Worm (Caenorhabditis elegans) whole organism, L3 larva: ENCODE data around the gene Y37E11AM.3.

Experiments
- ceh-16 ChIP-seq: sonication (generic microtip); optimal IDR thresholded peaks from 2 replicates; lab custom pipeline; 2017; ENCODE audit warnings: missing biosample characterization, missing genetic modification characterization
- fkh-10 ChIP-seq: sonication (generic microtip); optimal IDR thresholded peaks from 2 replicates; lab custom pipeline; 2017; ENCODE audit warnings: missing biosample characterization, missing genetic modification reagents, missing genetic modification characterization
- hmg-11 ChIP-seq: sonication (generic microtip); optimal IDR thresholded peaks from 2 replicates; lab custom pipeline; 2016; ENCODE audit warnings: missing genetic modification characterization, missing compliant biosample characterization
- lin-15B ChIP-seq: fragments of 150-350 bp; optimal IDR thresholded peaks from 2 replicates; lab custom pipeline; 2014; ENCODE audit warnings: missing biosample characterization, missing genetic modification characterization
- nhr-76 ChIP-seq: fragments of 150-350 bp; sonication (generic microtip); optimal IDR thresholded peaks from 5 replicates; lab custom pipeline; 2014; ENCODE audit warnings: missing biosample characterization, missing genetic modification characterization
- nhr-77 ChIP-seq: fragments of 150-350 bp; optimal IDR thresholded peaks from 2 replicates; lab custom pipeline; 2014; ENCODE audit warnings: missing biosample characterization, missing genetic modification characterization
- skn-1 ChIP-seq: fragments of 150-350 bp; optimal IDR thresholded peaks from 2 replicates; lab custom pipeline; 2014; ENCODE audit warnings: missing biosample characterization, missing genetic modification characterization
- tbx-2 ChIP-seq: sonication (generic microtip); optimal IDR thresholded peaks from 2 replicates; lab custom pipeline; 2016; ENCODE audit warnings: mild to moderate bottlenecking, missing genetic modification characterization, missing compliant biosample characterization
- zag-1 ChIP-seq: fragments of 150-350 bp; optimal IDR thresholded peaks from 2 replicates; lab custom pipeline; 2014; ENCODE audit warnings: missing biosample characterization, missing genetic modification characterization

Gene Y37E11AM.3

DNA sequence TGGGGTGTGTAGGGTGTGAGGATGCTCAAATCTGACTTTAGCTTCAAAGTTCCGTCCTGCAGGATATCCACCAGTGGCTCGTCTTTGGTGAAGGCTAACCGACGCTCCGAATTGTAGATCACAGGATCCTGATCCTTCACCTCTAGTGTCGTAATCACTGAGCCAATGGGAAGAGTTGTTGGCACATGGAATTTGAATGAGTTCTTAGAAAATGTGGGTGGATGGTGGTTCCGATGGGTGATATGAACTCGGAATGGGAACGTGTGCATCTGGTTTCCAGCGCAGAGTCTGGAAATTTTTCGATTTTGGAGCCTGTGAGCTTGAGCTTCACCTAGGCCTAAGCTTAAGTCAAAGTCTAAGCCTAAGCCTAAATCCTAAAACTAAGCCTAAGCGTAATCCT, 52.4 kb downstream of the Y37E11AM.3 start:
- TF ChIP-seq tbx-2 (tag; lab: Kevin White, UChicago) (no peak), hmg-11 (tag; lab: Kevin White, UChicago) (no peak), lin-15B (tag; lab: Kevin White, UChicago) (no peak), skn-1 (tag; lab: Kevin White, UChicago) (no peak), fkh-10 (GFP tag; lab: Kevin White, UChicago) (no peak), nhr-76 (tag; lab: Kevin White, UChicago) (no peak), zag-1 (no peak), nhr-77 (tag; lab: Kevin White, UChicago) (no peak), ceh-16 (no peak)
- TF ChIP-seq, all 47 proteins: peak for 0
